Worm (Caenorhabditis elegans) whole organism, L1 larva: ENCODE results near the gene srw-17.
"Not testable (repeated sequence)": the region's sequence is repeated elsewhere in the genome, so short reads cannot be mapped to it uniquely, and the experiment has no call there.

Source experiments
- C16A3.4 ChIP-seq: fragments of 150-350 bp; optimal IDR thresholded peaks from 2 replicates; lab custom pipeline; 2014; ENCODE audit warnings: missing biosample characterization, missing genetic modification characterization
- aly-2 ChIP-seq: fragments of 150-350 bp; optimal IDR thresholded peaks from 2 replicates; lab custom pipeline; 2014; ENCODE audit warnings: missing biosample characterization, missing genetic modification characterization
- ceh-63 ChIP-seq: fragments of 200-800 bp; sonication (Bioruptor generic); optimal IDR thresholded peaks from 2 replicates; lab custom pipeline; 2018; ENCODE audit warnings: mild to moderate bottlenecking, missing genetic modification characterization, missing compliant biosample characterization
- ceh-88 ChIP-seq: fragments of 200-800 bp; sonication (Bioruptor generic); IDR thresholded peaks from 2 replicates; pipeline ENCODE4 v1.3.6; 2022; ENCODE audit warnings: missing genetic modification characterization, missing compliant biosample characterization
- dsc-1 ChIP-seq: sonication (generic microtip); optimal IDR thresholded peaks from 2 replicates; lab custom pipeline; 2016; ENCODE audit warnings: mild to moderate bottlenecking, missing genetic modification characterization, missing compliant biosample characterization
- efl-3 ChIP-seq: fragments of 200-800 bp; sonication (Bioruptor generic); optimal IDR thresholded peaks from 2 replicates; lab custom pipeline; 2018; ENCODE audit warnings: mild to moderate bottlenecking, missing genetic modification characterization, missing compliant biosample characterization
- elt-2 ChIP-seq: sonication (generic microtip); optimal IDR thresholded peaks from 2 replicates; lab custom pipeline; 2016; ENCODE audit warnings: missing genetic modification characterization, mild to moderate bottlenecking, inconsistent platforms, missing compliant biosample characterization, missing genetic modification reagents
- fkh-10 ChIP-seq: sonication (generic microtip); optimal IDR thresholded peaks from 2 replicates; lab custom pipeline; 2017; ENCODE audit warnings: missing biosample characterization, missing genetic modification reagents, missing genetic modification characterization
- fkh-4 ChIP-seq: sonication (generic microtip); optimal IDR thresholded peaks from 2 replicates; lab custom pipeline; 2016; ENCODE audit warnings: missing compliant biosample characterization, missing genetic modification characterization, borderline replicate concordance
- fkh-8 ChIP-seq: sonication (generic microtip); optimal IDR thresholded peaks from 2 replicates; lab custom pipeline; 2016; ENCODE audit warnings: mild to moderate bottlenecking, missing genetic modification characterization, missing compliant biosample characterization
- hlh-17 ChIP-seq: fragments of 200-800 bp; sonication (Bioruptor generic); optimal IDR thresholded peaks from 2 replicates; lab custom pipeline; 2018; ENCODE audit warnings: missing genetic modification characterization, mild to moderate bottlenecking, missing compliant biosample characterization, moderate library complexity, borderline replicate concordance
- hlh-4 ChIP-seq: sonication (generic microtip); optimal IDR thresholded peaks from 2 replicates; lab custom pipeline; 2016; ENCODE audit warnings: mild to moderate bottlenecking, missing genetic modification characterization, missing compliant biosample characterization
- isw-1 ChIP-seq: fragments of 200-800 bp; sonication (Bioruptor generic); IDR thresholded peaks from 2 replicates; pipeline ENCODE4 v1.3.6; 2022; ENCODE audit warnings: missing genetic modification characterization, missing compliant biosample characterization
- lin-15B ChIP-seq: fragments of 150-350 bp; sonication (generic microtip); optimal IDR thresholded peaks from 3 replicates; lab custom pipeline; 2014; ENCODE audit warnings: missing biosample characterization, missing genetic modification characterization
- lin-35 ChIP-seq, 2 experiments: fragments of 150-350 bp; optimal IDR thresholded peaks; 2 replicates each; lab custom pipeline; 2014; ENCODE audit warnings: missing biosample characterization in 2 of 2, missing genetic modification characterization in 2 of 2, missing genetic modification reagents in 2 of 2
- lir-3 ChIP-seq: sonication (generic microtip); optimal IDR thresholded peaks from 2 replicates; lab custom pipeline; 2016; ENCODE audit warnings: mild to moderate bottlenecking, missing genetic modification characterization, moderate library complexity, missing compliant biosample characterization; ENCODE audit not compliant: poor library complexity
- mdl-1 ChIP-seq, 2 experiments: fragments of 150-350 bp; optimal IDR thresholded peaks; 2 replicates each; lab custom pipeline; 2014 to 2017; ENCODE audit warnings: missing biosample characterization in 2 of 2, missing genetic modification characterization in 2 of 2, inconsistent platforms in 1 of 2
- nhr-11 ChIP-seq: fragments of 150-350 bp; optimal IDR thresholded peaks from 2 replicates; lab custom pipeline; 2014; ENCODE audit warnings: missing biosample characterization, missing genetic modification characterization
- nhr-19 ChIP-seq: fragments of 200-800 bp; sonication (Bioruptor generic); conservative IDR thresholded peaks from 2 replicates; pipeline ENCODE4 v1.3.6; 2022; ENCODE audit warnings: missing genetic modification characterization, missing compliant biosample characterization
- nhr-28 ChIP-seq: fragments of 150-350 bp; optimal IDR thresholded peaks from 2 replicates; lab custom pipeline; 2014; ENCODE audit warnings: missing biosample characterization, missing genetic modification characterization
- nhr-76 ChIP-seq: sonication (generic microtip); optimal IDR thresholded peaks from 2 replicates; lab custom pipeline; 2017; ENCODE audit warnings: missing biosample characterization, missing genetic modification characterization
- nhr-77 ChIP-seq: fragments of 150-350 bp; optimal IDR thresholded peaks from 2 replicates; lab custom pipeline; 2014; ENCODE audit warnings: missing biosample characterization, missing genetic modification characterization
- nhr-84 ChIP-seq: sonication (generic microtip); optimal IDR thresholded peaks from 2 replicates; lab custom pipeline; 2017; ENCODE audit warnings: missing biosample characterization, missing genetic modification characterization
- nhr-85 ChIP-seq: sonication (generic microtip); peaks from one replicate; lab custom pipeline; 2016; ENCODE audit warnings: missing genetic modification characterization, inconsistent platforms, missing compliant biosample characterization
- nhr-90 ChIP-seq: sonication (generic microtip); optimal IDR thresholded peaks from 2 replicates; lab custom pipeline; 2016; ENCODE audit warnings: mild to moderate bottlenecking, missing genetic modification characterization, missing compliant biosample characterization; ENCODE audit not compliant: poor library complexity
- pax-3 ChIP-seq: fragments of 200-800 bp; sonication (Bioruptor generic); optimal IDR thresholded peaks from 2 replicates; lab custom pipeline; 2018; ENCODE audit warnings: mild to moderate bottlenecking, missing genetic modification characterization, moderate library complexity, missing compliant biosample characterization
- pqm-1 ChIP-seq: sonication (generic microtip); optimal IDR thresholded peaks from 3 replicates; lab custom pipeline; 2017; ENCODE audit warnings: missing biosample characterization, missing genetic modification characterization
- skn-1 ChIP-seq: fragments of 150-350 bp; optimal IDR thresholded peaks from 2 replicates; lab custom pipeline; 2014; ENCODE audit warnings: missing biosample characterization, missing genetic modification characterization
- sptf-1 ChIP-seq: fragments of 150-350 bp; optimal IDR thresholded peaks from 2 replicates; lab custom pipeline; 2014; ENCODE audit warnings: missing biosample characterization, missing genetic modification characterization
- sup-37 ChIP-seq: fragments of 200-800 bp; sonication (Bioruptor generic); optimal IDR thresholded peaks from 2 replicates; lab custom pipeline; 2018; ENCODE audit warnings: mild to moderate bottlenecking, missing genetic modification characterization, missing compliant biosample characterization
- swsn-7 ChIP-seq: sonication (generic microtip); optimal IDR thresholded peaks from 2 replicates; lab custom pipeline; 2016; ENCODE audit warnings: missing genetic modification characterization, missing compliant biosample characterization
- unc-130 ChIP-seq: fragments of 150-350 bp; optimal IDR thresholded peaks from 2 replicates; lab custom pipeline; 2017; ENCODE audit warnings: missing biosample characterization, missing genetic modification characterization, inconsistent platforms
- unc-30 ChIP-seq: sonication (generic microtip); optimal IDR thresholded peaks from 2 replicates; lab custom pipeline; 2017; ENCODE audit warnings: missing biosample characterization, missing genetic modification characterization
- unc-62 ChIP-seq: fragments of 150-350 bp; optimal IDR thresholded peaks from 2 replicates; lab custom pipeline; 2014; ENCODE audit warnings: missing biosample characterization, missing genetic modification reagents, missing genetic modification characterization
- vab-15 ChIP-seq: sonication (generic microtip); optimal IDR thresholded peaks from 2 replicates; lab custom pipeline; 2017; ENCODE audit warnings: missing genotype, mild to moderate bottlenecking, missing genetic modification characterization, missing compliant biosample characterization

The srw-17 gene

ce11 chrV:15267405-15267804 lies 9.4 kb downstream of the srw-17 start, which contains the start of gene T10H4.13:
TSS of gene T10H4.13 (minus strand) at chrV:15267505.
- no peak for TF ChIP-seq isw-1
- no peak for TF ChIP-seq unc-30
- no peak for TF ChIP-seq fkh-4 (tag; lab: Kevin White, UChicago)
- TF ChIP-seq fkh-8 (tag; lab: Kevin White, UChicago): no peak
- no peak for TF ChIP-seq dsc-1 (tag; lab: Kevin White, UChicago)
- TF ChIP-seq, all 84 proteins: peak for 0

DNA sequence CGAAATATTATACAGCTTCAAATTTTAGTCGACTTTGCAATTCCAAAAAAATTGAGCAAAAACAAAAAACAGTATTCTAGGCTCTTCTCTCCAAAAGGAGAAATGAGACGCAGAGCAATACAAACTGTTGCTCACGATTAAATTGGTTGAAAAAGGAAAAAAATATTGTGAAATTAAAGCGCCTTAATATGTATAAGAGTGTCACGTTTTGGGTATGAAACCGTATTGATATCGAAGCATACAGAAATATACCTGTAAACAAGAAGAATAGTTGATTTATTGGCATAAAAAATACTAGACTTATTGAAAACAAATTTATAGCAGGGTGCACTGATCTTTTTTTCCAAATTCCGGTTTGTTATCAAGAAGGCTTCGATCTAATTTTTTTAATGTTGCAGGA lies 11.0 kb downstream of the srw-17 start, which contains the start of gene M01B2.13:
Gene M01B2.13, minus strand, starts transcription at position 101 of the 400 bp plus-strand sequence.
- TF ChIP-seq C16A3.4 (tag; lab: Kevin White, UChicago) (no peak), hlh-17 (GFP tag; lab: Kevin White, UChicago) (no peak), unc-62 (GFP tag; lab: Kevin White, UChicago) (no peak), ceh-88 (GFP tag; lab: Robert Waterston, UW) (no peak), nhr-19 (GFP tag; lab: Robert Waterston, UW) (no peak), nhr-77 (tag; lab: Kevin White, UChicago) (no peak), fkh-8 (tag; lab: Kevin White, UChicago) (no peak), fkh-10 (GFP tag; lab: Kevin White, UChicago) (no peak), nhr-90 (tag; lab: Kevin White, UChicago) (no peak), efl-3 (GFP tag; lab: Kevin White, UChicago) (no peak), nhr-84 (tag; lab: Kevin White, UChicago) (no peak), nhr-11 (tag; lab: Kevin White, UChicago) (no peak), vab-15 (tag; lab: Kevin White, UChicago) (no peak), mdl-1 (tag; optimal IDR thresholded peaks at IDR 0.05; lab: Kevin White, UChicago) (no peak), lin-35 (GFP tag; optimal IDR thresholded peaks at IDR 0.05; lab: Kevin White, UChicago) (no peak), fkh-4 (tag; lab: Kevin White, UChicago) (no peak), lir-3 (no peak), nhr-28 (tag; lab: Kevin White, UChicago) (no peak), aly-2 (tag; lab: Kevin White, UChicago) (no peak)
- TF ChIP-seq, all 84 proteins: peak for 0

- TF ChIP-seq elt-2 (tag; lab: Kevin White, UChicago) (no peak), hlh-17 (GFP tag; lab: Kevin White, UChicago) (no peak), pqm-1 (tag; lab: Kevin White, UChicago) (no peak), swsn-7 (tag; lab: Kevin White, UChicago) (no peak), nhr-76 (tag; lab: Kevin White, UChicago) (no peak), skn-1 (tag; lab: Kevin White, UChicago) (no peak), mdl-1 (tag; optimal IDR thresholded peaks at IDR 0.05; lab: Kevin White, UChicago) (no peak)
These were observed 12.7 kb downstream of the srw-17 start, which contains the start of gene M01B2.12 for ce11 chrV:15264131-15264530. TSS of gene M01B2.12 (minus strand) at chrV:15264231.

DNA sequence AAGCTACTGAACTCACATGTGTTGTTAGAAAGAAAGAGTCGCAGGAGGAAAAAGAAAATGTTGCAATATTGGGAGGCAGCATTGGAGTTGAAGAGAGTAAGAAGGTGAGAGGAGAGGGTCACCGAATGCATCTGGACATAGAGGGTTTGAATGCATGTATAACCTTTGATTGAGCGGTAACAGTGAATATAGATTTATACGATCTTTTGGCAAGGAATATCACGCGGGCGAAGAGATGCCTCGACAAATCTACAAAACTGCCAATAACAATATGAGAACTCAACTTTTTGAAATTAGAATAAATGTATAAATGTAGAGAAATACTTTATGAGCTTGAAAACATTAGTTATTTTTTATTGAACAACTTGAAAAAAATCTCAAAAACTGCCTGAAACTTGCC lies 14.5 kb downstream of the srw-17 start, which contains the start of gene M01B2.10:
Gene M01B2.10, minus strand, starts transcription at position 101 of the 400 bp plus-strand sequence.
- TF ChIP-seq sup-37; ceh-63; hlh-4 (tag; lab: Kevin White, UChicago): not testable (repeated sequence)

ce11 chrV:15259904-15260303 lies 16.9 kb downstream of the srw-17 start, which contains the start of gene M01B2.8:
TSS of gene M01B2.8 (plus strand) at chrV:15260204.
- TF ChIP-seq unc-130 (tag; lab: Kevin White, UChicago): no peak
- TF ChIP-seq sptf-1 (tag; lab: Kevin White, UChicago): no peak
- TF ChIP-seq nhr-85 (tag; lab: Kevin White, UChicago): no peak
- TF ChIP-seq dsc-1 (tag; lab: Kevin White, UChicago): peak; percentile 0
- no peak for TF ChIP-seq elt-2 (tag; lab: Kevin White, UChicago)
- TF ChIP-seq lin-15B (tag; lab: Kevin White, UChicago): no peak
- no peak for TF ChIP-seq pax-3 (tag; lab: Kevin White, UChicago)
